Fruit fly (Drosophila melanogaster): ENCODE measurements around the gene CG2694.

Gene CG2694

DNA sequence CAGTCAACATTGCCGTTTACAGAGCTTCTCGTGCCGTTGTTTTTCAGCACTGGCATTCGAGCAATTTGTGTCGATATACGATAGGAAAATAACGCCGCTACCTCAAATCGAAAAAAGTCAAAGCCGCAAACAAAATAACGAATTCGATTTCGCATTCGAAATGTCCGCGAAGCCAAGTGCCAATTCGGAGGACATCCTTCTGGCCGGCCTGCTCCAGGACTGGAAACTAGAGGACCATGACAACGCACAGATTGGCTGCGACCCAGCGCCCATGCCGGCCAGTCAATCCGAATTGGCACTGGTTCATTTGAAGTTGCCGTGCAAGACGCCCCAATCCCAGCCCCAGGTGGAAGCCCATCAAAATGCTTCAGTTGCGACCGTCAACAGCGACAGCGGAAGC, 851 bp downstream of the CG2694 start (continued):
- no peak for TF ChIP-seq Vsx1 (GFP tag; optimal IDR thresholded peaks at IDR 0.05)
- no peak for TF ChIP-seq C15 (GFP tag; IDR thresholded peaks at IDR 0.05)
- TF ChIP-seq sr (GFP tag; IDR thresholded peaks at IDR 0.05): no peak
- peak; percentile 48 for TF ChIP-seq BEAF-32 (GFP tag; optimal IDR thresholded peaks at IDR 0.05)
- TF ChIP-seq lab (GFP tag; optimal IDR thresholded peaks at IDR 0.05): no peak
- no peak for TF ChIP-seq pum (GFP tag; optimal IDR thresholded peaks at IDR 0.05)
- no peak for TF ChIP-seq Dip3 (GFP tag; optimal IDR thresholded peaks at IDR 0.05)
- TF ChIP-seq CG4707 (GFP tag; optimal IDR thresholded peaks at IDR 0.05): no peak
- no peak for TF ChIP-seq Ravus (GFP tag; IDR thresholded peaks at IDR 0.05)
- TF ChIP-seq CG8388 (GFP tag; optimal IDR thresholded peaks at IDR 0.05): no peak
- no peak for TF ChIP-seq Hmr (GFP tag; optimal IDR thresholded peaks at IDR 0.05)
- TF ChIP-seq ash1 (GFP tag; optimal IDR thresholded peaks at IDR 0.05): no peak
- TF ChIP-seq kni (GFP tag; optimal IDR thresholded peaks at IDR 0.05): no peak
- TF ChIP-seq lov (optimal IDR thresholded peaks at IDR 0.05): no peak
- no peak for TF ChIP-seq lov (GFP tag; IDR thresholded peaks at IDR 0.05)
- TF ChIP-seq CG33213 (GFP tag; optimal IDR thresholded peaks at IDR 0.05): no peak
- no peak for TF ChIP-seq luna (GFP tag; optimal IDR thresholded peaks at IDR 0.05)
- TF ChIP-seq Rx (GFP tag; IDR thresholded peaks at IDR 0.05): no peak
- TF ChIP-seq bbx (GFP tag; IDR thresholded peaks at IDR 0.05; ENCODE audit: partially characterized antibody): no peak
- TF ChIP-seq Ets65A (GFP tag): peak; percentile 64
- TF ChIP-seq CTCF (GFP tag; optimal IDR thresholded peaks at IDR 0.05): no peak
- TF ChIP-seq ftz-f1 (GFP tag; optimal IDR thresholded peaks at IDR 0.05): no peak
- peak; percentile 6 for TF ChIP-seq HmgZ (tag; optimal IDR thresholded peaks at IDR 0.05)
- TF ChIP-seq bowl (GFP tag; IDR thresholded peaks at IDR 0.05): no peak
- TF ChIP-seq cwo (GFP tag; optimal IDR thresholded peaks at IDR 0.05): no peak
- no peak for TF ChIP-seq tup (GFP tag; optimal IDR thresholded peaks at IDR 0.05)
- no peak for TF ChIP-seq CG3065 (GFP tag; optimal IDR thresholded peaks at IDR 0.05)
- TF ChIP-seq CG9727 (GFP tag; optimal IDR thresholded peaks at IDR 0.05): no peak
- TF ChIP-seq CG12155 (GFP tag; optimal IDR thresholded peaks at IDR 0.05): no peak
- no peak for TF ChIP-seq CG7372 (GFP tag; IDR thresholded peaks at IDR 0.05)
- TF ChIP-seq shn (GFP tag; optimal IDR thresholded peaks at IDR 0.05): no peak
- no peak for TF ChIP-seq CG4282 (GFP tag; optimal IDR thresholded peaks at IDR 0.05)
- TF ChIP-seq CG42726 (GFP tag; IDR thresholded peaks at IDR 0.05; ENCODE audit: partially characterized antibody): peak; percentile 37; the same call in 1 of the 2 replicates
- TF ChIP-seq hth (optimal IDR thresholded peaks at IDR 0.05): no peak
- no peak for TF ChIP-seq CG18599 (GFP tag; optimal IDR thresholded peaks at IDR 0.05)
- TF ChIP-seq CG14860 (GFP tag; IDR thresholded peaks at IDR 0.05; ENCODE audit: partially characterized antibody): peak; percentile 31; the same call in 1 of the 3 replicates
- TF ChIP-seq HLH4C (GFP tag; IDR thresholded peaks at IDR 0.05; ENCODE audit: partially characterized antibody): peak; percentile 56
- peak; percentile 24 for TF ChIP-seq stwl (tag; optimal IDR thresholded peaks at IDR 0.05)
- TF ChIP-seq fd102C (GFP tag; optimal IDR thresholded peaks at IDR 0.05): no peak
- TF ChIP-seq CG31388 (GFP tag; optimal IDR thresholded peaks at IDR 0.05): no peak
- TF ChIP-seq Usf (GFP tag; optimal IDR thresholded peaks at IDR 0.05): no peak
- TF ChIP-seq jigr1 (GFP tag; IDR thresholded peaks at IDR 0.05): no peak
- no peak for TF ChIP-seq Lpt (GFP tag; optimal IDR thresholded peaks at IDR 0.05)
- TF ChIP-seq CG2199 (GFP tag; IDR thresholded peaks at IDR 0.05): no peak
- TF ChIP-seq Nf-YB (GFP tag; optimal IDR thresholded peaks at IDR 0.05): no peak
- TF ChIP-seq dysf (GFP tag; IDR thresholded peaks at IDR 0.05): 0 out of 3 replicates have a peak, but pooled peaks have one; percentile 45
- TF ChIP-seq D (optimal IDR thresholded peaks at IDR 0.05): no peak
- TF ChIP-seq D (GFP tag; optimal IDR thresholded peaks at IDR 0.05): no peak
- no peak for TF ChIP-seq Meics (GFP tag; optimal IDR thresholded peaks at IDR 0.05)
- no peak for TF ChIP-seq CG2678 (tag; optimal IDR thresholded peaks at IDR 0.05)
- TF ChIP-seq CG7963 (GFP tag; IDR thresholded peaks at IDR 0.05; ENCODE audit: partially characterized antibody): 0 out of 3 replicates have a peak, but pooled peaks have one; percentile 5
- no peak for TF ChIP-seq CG8281 (tag; optimal IDR thresholded peaks at IDR 0.05)
